Worm (Caenorhabditis elegans): ENCODE data around the gene F39F10.5.

Gene F39F10.5

DNA sequence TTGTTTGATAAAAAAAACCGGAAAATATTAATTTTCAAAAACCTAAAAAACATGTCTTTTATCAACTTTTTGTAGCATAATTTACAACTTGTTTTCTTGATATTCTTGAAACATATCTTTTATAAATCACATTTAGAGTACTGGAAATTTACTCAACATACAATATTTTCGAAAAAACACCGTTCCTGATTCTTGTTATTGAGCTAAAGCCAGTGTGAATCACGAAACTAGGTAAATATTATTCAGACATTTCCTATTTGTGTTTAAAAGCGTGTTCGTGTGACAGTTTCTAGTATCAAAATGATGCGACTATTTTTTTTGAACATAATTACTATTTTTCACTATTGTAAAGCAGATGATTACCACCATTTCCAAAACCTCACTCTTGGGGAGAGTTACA, 10.1 kb upstream of the F39F10.5 start, which contains the start of gene C30E1.4:
Gene C30E1.4 (plus strand): TSS at position 301 of the 400 bp plus-strand sequence.
- TF ChIP-seq tlf-1 (GFP tag; optimal IDR thresholded peaks at IDR 0.05): no peak

- TF ChIP-seq hsf-1 (GFP tag; IDR thresholded peaks at IDR 0.05) (no peak), F52B5.7 (tag; optimal IDR thresholded peaks at IDR 0.05) (no peak), lin-40 (tag; optimal IDR thresholded peaks at IDR 0.05) (no peak), F10E7.11 (tag; optimal IDR thresholded peaks at IDR 0.05) (no peak), T07F8.4 (tag; optimal IDR thresholded peaks at IDR 0.05) (no peak)
Measured at ce11 chrX:16921533-16921932, 8.0 kb upstream of the F39F10.5 start, which contains the start of gene fbxb-114. TSS of gene fbxb-114 (plus strand) at chrX:16921833.

DNA sequence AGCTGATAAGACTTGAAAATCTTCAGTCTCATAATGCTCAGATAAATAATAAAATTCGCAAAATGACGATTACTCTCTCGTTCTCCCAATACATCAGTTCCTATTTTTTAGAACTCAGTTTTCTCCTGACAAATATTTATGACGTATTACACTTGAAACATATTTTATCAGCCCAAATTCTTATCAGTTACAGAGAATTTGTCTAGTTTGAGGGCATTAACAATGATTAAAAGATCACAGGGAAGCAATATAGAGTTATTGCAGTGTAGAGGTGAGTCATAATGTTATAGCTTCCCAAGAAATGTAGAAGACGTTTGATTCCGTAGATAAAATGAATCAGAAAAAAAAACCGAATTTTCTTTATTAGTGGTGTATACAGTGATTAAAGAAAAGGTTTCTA, 5.9 kb upstream of the F39F10.5 start:
- TF ChIP-seq nhr-80 (tag; optimal IDR thresholded peaks at IDR 0.05): peak; percentile 50
- TF ChIP-seq hsf-1 (GFP tag; IDR thresholded peaks at IDR 0.05): no peak

DNA sequence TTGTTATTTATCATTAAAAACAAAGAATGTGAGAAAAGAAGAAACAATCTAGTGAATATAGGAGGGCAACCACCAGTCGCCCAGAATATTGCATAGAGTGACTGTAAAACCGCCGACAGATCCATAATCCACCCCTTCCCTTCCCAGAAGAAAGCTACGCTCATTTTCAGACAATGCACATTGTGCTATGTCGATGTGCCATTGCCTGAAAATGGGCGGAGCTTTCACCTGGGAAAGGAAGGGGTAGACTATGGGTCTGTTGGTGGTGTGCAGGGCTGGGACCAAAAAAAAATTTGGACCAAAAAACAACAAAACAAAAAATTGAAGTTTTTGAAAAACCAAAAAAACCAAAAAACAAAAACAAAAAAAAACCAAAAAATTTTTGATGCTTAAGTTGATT, 9.9 kb downstream of the F39F10.5 start, which contains the start of gene F39F10.4:
Gene F39F10.4 (minus strand): TSS at position 101 of the 400 bp plus-strand sequence.
- TF ChIP-seq F57A8.1 (GFP tag; optimal IDR thresholded peaks at IDR 0.05) (no peak), lag-1 (GFP tag; IDR thresholded peaks at IDR 0.05) (no peak), somi-1 (GFP tag; optimal IDR thresholded peaks at IDR 0.05) (no peak), efl-1 (GFP tag; optimal IDR thresholded peaks at IDR 0.05) (no peak), ceh-58 (GFP tag; IDR thresholded peaks at IDR 0.05) (no peak), madf-6 (GFP tag; IDR thresholded peaks at IDR 0.05) (no peak), tbx-9 (tag; optimal IDR thresholded peaks at IDR 0.05; ENCODE audit: borderline replicate concordance) (no peak), F22D6.2 (tag; optimal IDR thresholded peaks at IDR 0.05) (no peak), lir-1 (GFP tag; conservative IDR thresholded peaks at IDR 0.05) (no peak), hsf-1 (GFP tag; IDR thresholded peaks at IDR 0.05) (no peak), hmg-20 (GFP tag; IDR thresholded peaks at IDR 0.05) (no peak), F10E7.11 (tag; optimal IDR thresholded peaks at IDR 0.05) (no peak), egl-18 (GFP tag; IDR thresholded peaks at IDR 0.05) (no peak)

- no peak for TF ChIP-seq let-526 (GFP tag; IDR thresholded peaks at IDR 0.05)
- no peak for TF ChIP-seq aptf-2 (GFP tag; conservative IDR thresholded peaks at IDR 0.05)
- TF ChIP-seq lir-1 (GFP tag; conservative IDR thresholded peaks at IDR 0.05): no peak
- no peak for TF ChIP-seq ceh-91 (GFP tag; IDR thresholded peaks at IDR 0.05)
- TF ChIP-seq K11D2.4 (GFP tag; IDR thresholded peaks at IDR 0.05): no peak
- TF ChIP-seq die-1 (tag; optimal IDR thresholded peaks at IDR 0.05): no peak
Measured at ce11 chrX:16902657-16903056, 10.9 kb downstream of the F39F10.5 start.

DNA sequence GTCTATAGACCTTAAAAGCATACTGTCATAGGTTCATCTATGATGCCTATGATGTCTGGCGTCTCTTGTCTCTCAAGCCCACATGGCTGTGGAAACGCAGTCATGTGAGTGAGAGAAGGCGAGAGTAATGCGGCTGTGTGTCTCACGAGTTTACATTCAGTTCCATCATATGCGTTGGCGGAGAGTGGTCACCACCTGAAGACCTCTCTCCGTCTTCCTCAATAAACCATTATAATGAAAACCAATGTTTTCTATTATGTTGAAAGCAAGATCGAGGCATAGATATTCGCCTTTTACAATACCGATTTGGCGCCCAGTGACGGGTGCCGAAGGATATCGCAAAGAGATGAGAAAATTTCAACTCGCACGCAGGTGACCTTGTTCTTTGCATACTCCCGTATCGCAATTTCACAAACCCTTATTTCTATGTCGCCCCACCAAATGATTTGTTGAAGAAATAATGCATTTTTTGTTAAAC, 11.6 kb downstream of the F39F10.5 start:
- peak; percentile 26 for TF ChIP-seq attf-5 (GFP tag; optimal IDR thresholded peaks at IDR 0.05)
- TF ChIP-seq pbrm-1 (GFP tag; IDR thresholded peaks at IDR 0.05): peak; percentile 64
- 0 out of 2 replicates have a peak, but pooled peaks have one; percentile 16 for TF ChIP-seq zfh-2 (GFP tag; conservative IDR thresholded peaks at IDR 0.05)
- TF ChIP-seq let-526 (GFP tag; IDR thresholded peaks at IDR 0.05): peak; percentile 51; the same call in 1 of the 2 replicates
- peak; percentile 50; the same call in 1 of the 2 replicates for TF ChIP-seq C06A6.2 (GFP tag; conservative IDR thresholded peaks at IDR 0.05)
- TF ChIP-seq madf-3 (GFP tag; IDR thresholded peaks at IDR 0.05): 0 out of 2 replicates have a peak, but pooled peaks have one; percentile 62
- 0 out of 2 replicates have a peak, but pooled peaks have one; percentile 5 for TF ChIP-seq nhr-120 (GFP tag; IDR thresholded peaks at IDR 0.05)
- 0 out of 2 replicates have a peak, but pooled peaks have one; percentile 37 for TF ChIP-seq egl-44 (GFP tag; IDR thresholded peaks at IDR 0.05)
- TF ChIP-seq dox-1 (GFP tag; IDR thresholded peaks at IDR 0.05): peak; percentile 47
- TF ChIP-seq hmg-1.2 (GFP tag; IDR thresholded peaks at IDR 0.05): peak; percentile 40; the same call in 1 of the 2 replicates
- peak; percentile 49 for TF ChIP-seq mcd-1 (GFP tag; IDR thresholded peaks at IDR 0.05)
- TF ChIP-seq hmg-20 (GFP tag; IDR thresholded peaks at IDR 0.05): 0 out of 2 replicates have a peak, but pooled peaks have one; percentile 11
- peak; percentile 2 for TF ChIP-seq nhr-80 (tag; optimal IDR thresholded peaks at IDR 0.05)
- TF ChIP-seq nfyb-1 (GFP tag; IDR thresholded peaks at IDR 0.05): peak; percentile 46; the same call in 1 of the 2 replicates
- peak; percentile 54; the same call in 1 of the 2 replicates for TF ChIP-seq lin-26 (GFP tag; IDR thresholded peaks at IDR 0.05)
- peak; percentile 67 for TF ChIP-seq rcor-1 (GFP tag; IDR thresholded peaks at IDR 0.05)
- peak; percentile 67; the same call in 1 of the 2 replicates for TF ChIP-seq Y67H2A.10 (GFP tag; conservative IDR thresholded peaks at IDR 0.05)
- TF ChIP-seq lir-1 (GFP tag; conservative IDR thresholded peaks at IDR 0.05): 0 out of 2 replicates have a peak, but pooled peaks have one; percentile 20
- TF ChIP-seq ceh-27 (GFP tag; optimal IDR thresholded peaks at IDR 0.05): peak; percentile 11
